Worm (Caenorhabditis elegans): ENCODE results near the gene F54F7.14.

F54F7.14 gene

ce11 chrX:11872210-11872609 is 21.5 kb downstream of the F54F7.14 start:
- TF ChIP-seq nhr-12 (tag; optimal IDR thresholded peaks at IDR 0.05) (no peak), snpc-4 (tag; optimal IDR thresholded peaks at IDR 0.05) (no peak), eor-1 (tag; optimal IDR thresholded peaks at IDR 0.05) (no peak), nhr-77 (tag; optimal IDR thresholded peaks at IDR 0.05) (no peak), nhr-67 (tag; optimal IDR thresholded peaks at IDR 0.05) (no peak), fkh-2 (tag; optimal IDR thresholded peaks at IDR 0.05) (no peak), unc-39 (tag; optimal IDR thresholded peaks at IDR 0.05) (no peak), nhr-237 (tag; optimal IDR thresholded peaks at IDR 0.05) (no peak), ZK546.5 (tag; optimal IDR thresholded peaks at IDR 0.05) (no peak), egl-5 (tag; optimal IDR thresholded peaks at IDR 0.05) (no peak), nhr-25 (tag; optimal IDR thresholded peaks at IDR 0.05) (no peak), tbx-2 (tag; optimal IDR thresholded peaks at IDR 0.05) (no peak), ceh-16 (tag; optimal IDR thresholded peaks at IDR 0.05) (no peak), nhr-43 (tag; optimal IDR thresholded peaks at IDR 0.05; ENCODE audit: poor library complexity, severe bottlenecking) (no peak), pqm-1 (tag; optimal IDR thresholded peaks at IDR 0.05) (no peak), nfya-1 (tag; optimal IDR thresholded peaks at IDR 0.05; ENCODE audit: insufficient read depth) (no peak), elt-2 (tag; optimal IDR thresholded peaks at IDR 0.05) (no peak), R02D3.7 (tag; optimal IDR thresholded peaks at IDR 0.05) (no peak), mdl-1 (tag; optimal IDR thresholded peaks at IDR 0.05) (no peak), ztf-4 (tag; optimal IDR thresholded peaks at IDR 0.05) (no peak)

- TF ChIP-seq fkh-10 (GFP tag; optimal IDR thresholded peaks at IDR 0.05) (no peak), tbx-2 (tag; optimal IDR thresholded peaks at IDR 0.05) (no peak)
Observed at ce11 chrX:11875260-11875659, 24.6 kb downstream of the F54F7.14 start, which contains the start of gene Y62H9A.1. TSS of gene Y62H9A.1 (plus strand) at chrX:11875541.

ce11 chrX:11878109-11878508 is 27.4 kb downstream of the F54F7.14 start, which contains the start of gene Y62H9A.2:
TSS of gene Y62H9A.2 (minus strand) at chrX:11878209.
- TF ChIP-seq ama-1 (optimal IDR thresholded peaks at IDR 0.05) (no peak), ztf-4 (tag; optimal IDR thresholded peaks at IDR 0.05) (no peak), unc-62 (GFP tag; optimal IDR thresholded peaks at IDR 0.05) (no peak), snpc-4 (tag; optimal IDR thresholded peaks at IDR 0.05) (no peak), skn-1 (tag; optimal IDR thresholded peaks at IDR 0.05) (no peak), pha-4 (tag; optimal IDR thresholded peaks at IDR 0.05) (no peak), ceh-9 (tag; optimal IDR thresholded peaks at IDR 0.05) (no peak)

- TF ChIP-seq unc-62 (GFP tag; optimal IDR thresholded peaks at IDR 0.05), result no peak
- TF ChIP-seq ceh-16 (tag; optimal IDR thresholded peaks at IDR 0.05), result no peak
- no peak for TF ChIP-seq ztf-4 (tag; optimal IDR thresholded peaks at IDR 0.05)
- no peak for TF ChIP-seq snpc-4 (tag; optimal IDR thresholded peaks at IDR 0.05)
- TF ChIP-seq nhr-12 (tag; optimal IDR thresholded peaks at IDR 0.05), result no peak
- no peak for TF ChIP-seq ceh-82 (tag; optimal IDR thresholded peaks at IDR 0.05)
- no peak for TF ChIP-seq R02D3.7 (tag; optimal IDR thresholded peaks at IDR 0.05)
- no peak for TF ChIP-seq nhr-76 (tag; optimal IDR thresholded peaks at IDR 0.05)
- no peak for TF ChIP-seq mml-1 (tag; optimal IDR thresholded peaks at IDR 0.05)
- TF ChIP-seq nhr-28 (tag; optimal IDR thresholded peaks at IDR 0.05), result no peak
- no peak for TF ChIP-seq unc-39 (tag; optimal IDR thresholded peaks at IDR 0.05)
- no peak for TF ChIP-seq elt-1 (tag; optimal IDR thresholded peaks at IDR 0.05)
- no peak for TF ChIP-seq elt-3 (tag; optimal IDR thresholded peaks at IDR 0.05)
- no peak for TF ChIP-seq eor-1 (tag; optimal IDR thresholded peaks at IDR 0.05)
- TF ChIP-seq hmg-11 (tag; optimal IDR thresholded peaks at IDR 0.05), result no peak
- no peak for TF ChIP-seq fkh-10 (GFP tag; optimal IDR thresholded peaks at IDR 0.05)
- no peak for TF ChIP-seq nhr-23 (tag; optimal IDR thresholded peaks at IDR 0.05)
- no peak for TF ChIP-seq fos-1 (tag; optimal IDR thresholded peaks at IDR 0.05)
- no peak for TF ChIP-seq ZK546.5 (tag; optimal IDR thresholded peaks at IDR 0.05)
Observed at ce11 chrX:11879871-11880270, 29.2 kb downstream of the F54F7.14 start, which contains the start of the genes Y62H9A.3 and Y62H9A.4. TSS of gene Y62H9A.3 (minus strand) at chrX:11879971. TSS of gene Y62H9A.4 (plus strand) at chrX:11880126.

- TF ChIP-seq zag-1 (tag; optimal IDR thresholded peaks at IDR 0.05) (no peak), elt-1 (tag; optimal IDR thresholded peaks at IDR 0.05) (no peak), fos-1 (tag; optimal IDR thresholded peaks at IDR 0.05) (no peak), ZK546.5 (tag; optimal IDR thresholded peaks at IDR 0.05) (no peak), ceh-9 (tag; optimal IDR thresholded peaks at IDR 0.05) (no peak), fkh-10 (GFP tag; optimal IDR thresholded peaks at IDR 0.05) (no peak), nhr-77 (tag; optimal IDR thresholded peaks at IDR 0.05) (no peak), eor-1 (tag; optimal IDR thresholded peaks at IDR 0.05) (no peak), jun-1 (tag; optimal IDR thresholded peaks at IDR 0.05) (no peak), ztf-4 (tag; optimal IDR thresholded peaks at IDR 0.05) (no peak), hmg-11 (tag; optimal IDR thresholded peaks at IDR 0.05) (no peak), R02D3.7 (tag; optimal IDR thresholded peaks at IDR 0.05) (no peak), mml-1 (tag; optimal IDR thresholded peaks at IDR 0.05) (no peak)
Observed at ce11 chrX:11882800-11883199, 32.1 kb downstream of the F54F7.14 start, which contains the start of the genes Y62H9A.5 and ule-5. TSS of gene Y62H9A.5 (minus strand) at chrX:11882900. TSS of gene ule-5 (plus strand) at chrX:11883127.
